Fruit fly (Drosophila melanogaster): ENCODE measurements around the gene CG45690.

The CG45690 gene

DNA sequence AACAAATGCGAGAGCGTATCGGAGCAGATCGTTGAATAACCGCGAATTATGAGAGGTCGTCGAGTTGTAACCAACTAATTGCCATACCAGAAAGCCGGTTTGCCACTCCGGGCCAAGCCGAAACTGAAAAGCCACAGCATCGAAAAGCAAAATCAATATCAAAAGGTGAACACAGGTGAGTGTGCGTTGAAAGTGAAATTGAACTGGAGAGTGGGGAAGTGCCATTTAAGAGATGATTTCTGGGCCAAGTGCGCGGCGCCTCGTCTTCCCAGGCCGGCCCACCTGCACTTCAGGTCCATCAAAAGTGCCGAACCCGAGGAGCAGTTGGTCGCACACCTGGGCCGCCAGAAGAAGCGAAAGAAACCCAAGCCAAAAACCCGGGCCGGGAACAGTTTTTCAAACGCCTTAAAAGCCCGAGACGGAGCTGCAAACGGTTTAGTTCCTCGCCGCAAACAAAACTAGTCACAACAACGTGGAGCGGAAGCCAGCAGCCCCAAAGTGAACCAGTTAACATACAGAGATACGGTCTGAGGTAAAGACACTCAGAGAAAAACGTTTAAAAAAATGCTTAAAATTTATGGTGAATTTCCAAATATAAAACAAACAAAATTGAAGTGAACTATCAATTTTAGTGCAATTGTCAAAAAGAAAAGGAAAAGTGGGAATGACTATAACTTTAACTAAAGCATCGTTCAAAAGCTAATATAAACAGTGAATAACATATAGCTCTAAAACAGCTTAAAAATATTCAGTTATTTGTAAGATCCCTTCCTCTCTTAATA is 19.0 kb downstream of the CG45690 start, which contains the start of gene CG17104 (continued):
- TF ChIP-seq pb (GFP tag; optimal IDR thresholded peaks at IDR 0.05) (no peak), HLHmδ (GFP tag; optimal IDR thresholded peaks at IDR 0.05) (no peak), fru (optimal IDR thresholded peaks at IDR 0.05) (no peak), zfh1 (GFP tag; IDR thresholded peaks at IDR 0.05) (no peak), HmgD (GFP tag; optimal IDR thresholded peaks at IDR 0.05) (no peak), yki (optimal IDR thresholded peaks at IDR 0.05) (no peak), ind (GFP tag; optimal IDR thresholded peaks at IDR 0.05) (peak; percentile 1), CG4282 (GFP tag; optimal IDR thresholded peaks at IDR 0.05) (no peak), Jarid2 (GFP tag; optimal IDR thresholded peaks at IDR 0.05) (peak; percentile 7), Fer2 (tag; optimal IDR thresholded peaks at IDR 0.05) (no peak), rib (GFP tag; IDR thresholded peaks at IDR 0.05) (no peak), fd96Cb (tag; optimal IDR thresholded peaks at IDR 0.05) (no peak), tio (GFP tag; optimal IDR thresholded peaks at IDR 0.05) (no peak), zen (tag; optimal IDR thresholded peaks at IDR 0.05) (no peak), sim (GFP tag; IDR thresholded peaks at IDR 0.05) (no peak), onecut (GFP tag; IDR thresholded peaks at IDR 0.05) (no peak), CG8478 (optimal IDR thresholded peaks at IDR 0.05) (no peak), CG18599 (GFP tag; optimal IDR thresholded peaks at IDR 0.05) (peak; percentile 28), so (GFP tag; IDR thresholded peaks at IDR 0.05) (no peak), CG3838 (GFP tag; optimal IDR thresholded peaks at IDR 0.05) (no peak), Sox100B (GFP tag; optimal IDR thresholded peaks at IDR 0.05) (no peak), D19B (GFP tag; optimal IDR thresholded peaks at IDR 0.05) (no peak), CG12155 (GFP tag; optimal IDR thresholded peaks at IDR 0.05) (peak; percentile 5), CG13894 (tag; optimal IDR thresholded peaks at IDR 0.05) (no peak), cwo (GFP tag; optimal IDR thresholded peaks at IDR 0.05) (peak; percentile 7), CG10462 (GFP tag; optimal IDR thresholded peaks at IDR 0.05) (no peak), cas (GFP tag; IDR thresholded peaks at IDR 0.05) (no peak), CG3065 (GFP tag; optimal IDR thresholded peaks at IDR 0.05) (no peak), CG8924 (tag; optimal IDR thresholded peaks at IDR 0.05) (peak; percentile 25), jumu (GFP tag; optimal IDR thresholded peaks at IDR 0.05) (no peak), CG3281 (GFP tag; optimal IDR thresholded peaks at IDR 0.05) (peak; percentile 33), CG7963 (GFP tag; IDR thresholded peaks at IDR 0.05; ENCODE audit: partially characterized antibody) (no peak), dmrt11E (tag; optimal IDR thresholded peaks at IDR 0.05) (no peak), Dip3 (GFP tag; optimal IDR thresholded peaks at IDR 0.05) (no peak), CG5245 (GFP tag; optimal IDR thresholded peaks at IDR 0.05) (no peak), CG8290 (GFP tag; optimal IDR thresholded peaks at IDR 0.05) (no peak), CG8290 (tag; optimal IDR thresholded peaks at IDR 0.05) (no peak), nom (GFP tag; optimal IDR thresholded peaks at IDR 0.05) (peak; percentile 24), lov (optimal IDR thresholded peaks at IDR 0.05) (no peak), lov (GFP tag; IDR thresholded peaks at IDR 0.05) (no peak), CG10431 (GFP tag; optimal IDR thresholded peaks at IDR 0.05) (no peak), cg (GFP tag; optimal IDR thresholded peaks at IDR 0.05) (no peak), bab2 (GFP tag; optimal IDR thresholded peaks at IDR 0.05) (no peak), CG17829 (tag; optimal IDR thresholded peaks at IDR 0.05) (no peak), CG6765 (GFP tag; optimal IDR thresholded peaks at IDR 0.05) (no peak), maf-S (GFP tag; optimal IDR thresholded peaks at IDR 0.05) (no peak), CG7372 (GFP tag; IDR thresholded peaks at IDR 0.05) (no peak), Myb (GFP tag; optimal IDR thresholded peaks at IDR 0.05) (no peak), gcm2 (GFP tag; optimal IDR thresholded peaks at IDR 0.05) (no peak), CG11456 (GFP tag; IDR thresholded peaks at IDR 0.05) (no peak), stc (GFP tag; IDR thresholded peaks at IDR 0.05) (no peak), CG15514 (GFP tag; optimal IDR thresholded peaks at IDR 0.05) (peak; percentile 60)

Measured in whole organism, embryonic.